Worm (Caenorhabditis elegans) whole organism, L4/young adult: ENCODE results near the gene tbx-35.

Experiments used
- W03F9.2 ChIP-seq: fragments of 150-350 bp; optimal IDR thresholded peaks from 2 replicates; lab custom pipeline; 2014; ENCODE audit warnings: missing biosample characterization, missing genetic modification characterization
- dao-5 ChIP-seq: sonication (generic microtip); optimal IDR thresholded peaks from 2 replicates; lab custom pipeline; 2016; ENCODE audit warnings: missing genotype, missing genetic modification characterization, moderate library complexity, missing compliant biosample characterization
- him-1 ChIP-seq: sonication (generic microtip); optimal IDR thresholded peaks from 2 replicates; lab custom pipeline; 2016; ENCODE audit warnings: missing genotype, missing genetic modification reagents, missing genetic modification characterization, missing compliant biosample characterization

ce11 chrII:5478318-5478717 is 46.9 kb downstream of the tbx-35 start, which contains the start of gene F56D1.1:
- no peak for TF ChIP-seq him-1 (tag; lab: Kevin White, UChicago)
- TF ChIP-seq dao-5: no peak
- TF ChIP-seq W03F9.2 (tag; lab: Kevin White, UChicago): no peak
